Fruit fly (Drosophila melanogaster) whole organism, embryonic: Measurements from ENCODE around the gene Sema5c.

Source experiments
- BtbVII ChIP-seq: fragments of 200-800 bp; sonication (Bioruptor generic); optimal IDR thresholded peaks from 3 replicates; lab custom pipeline; 2017; ENCODE audit warnings: missing biosample characterization, mild to moderate bottlenecking, missing genetic modification characterization
- CG10267 ChIP-seq: fragments of 200-800 bp; sonication (Bioruptor generic); optimal IDR thresholded peaks from 2 replicates; lab custom pipeline; 2018; ENCODE audit warnings: missing biosample characterization, mild to moderate bottlenecking, missing genetic modification characterization, moderate library complexity
- CG10462 ChIP-seq: fragments of 200-800 bp; sonication (Bioruptor generic); optimal IDR thresholded peaks from 2 replicates; lab custom pipeline; 2016; ENCODE audit warnings: missing biosample characterization, missing genetic modification characterization
- CG12236 ChIP-seq: fragments of 200-800 bp; sonication (Bioruptor generic); optimal IDR thresholded peaks from 2 replicates; lab custom pipeline; 2016; ENCODE audit warnings: missing biosample characterization, missing genetic modification characterization
- CG13775 ChIP-seq: fragments of 200-800 bp; sonication (Bioruptor generic); optimal IDR thresholded peaks from 3 replicates; lab custom pipeline; 2017; ENCODE audit warnings: missing biosample characterization, mild to moderate bottlenecking, missing genetic modification characterization
- CG13894 ChIP-seq: fragments of 200-800 bp; sonication (Bioruptor generic); optimal IDR thresholded peaks from 3 replicates; lab custom pipeline; 2018; ENCODE audit warnings: missing biosample characterization, mild to moderate bottlenecking, missing genetic modification characterization, moderate library complexity
- CG15514 ChIP-seq: fragments of 200-800 bp; sonication (Bioruptor generic); optimal IDR thresholded peaks from 3 replicates; lab custom pipeline; 2017; ENCODE audit warnings: missing biosample characterization, missing genetic modification characterization, mild to moderate bottlenecking, moderate library complexity, missing genetic modification reagents
- CG17829 ChIP-seq: fragments of 200-800 bp; optimal IDR thresholded peaks from 2 replicates; lab custom pipeline; 2019; ENCODE audit warnings: missing biosample characterization, mild to moderate bottlenecking, missing genetic modification characterization, moderate library complexity
- CG18011 ChIP-seq: fragments of 200-800 bp; sonication (Bioruptor generic); optimal IDR thresholded peaks from 2 replicates; lab custom pipeline; 2017; ENCODE audit warnings: missing biosample characterization, missing genetic modification characterization, mild to moderate bottlenecking, moderate library complexity, missing genotype
- CG30431 ChIP-seq: fragments of 200-800 bp; sonication (Bioruptor generic); optimal IDR thresholded peaks from 2 replicates; lab custom pipeline; 2017; ENCODE audit warnings: missing biosample characterization, missing genetic modification characterization
- CG3281 ChIP-seq: fragments of 200-800 bp; sonication (Bioruptor generic); optimal IDR thresholded peaks from 3 replicates; lab custom pipeline; 2017; ENCODE audit warnings: missing biosample characterization, mild to moderate bottlenecking, missing genetic modification characterization
- CG33213 ChIP-seq: fragments of 200-800 bp; sonication (Bioruptor generic); optimal IDR thresholded peaks from 3 replicates; lab custom pipeline; 2016; ENCODE audit warnings: missing biosample characterization, missing genetic modification characterization
- CG3726 ChIP-seq: fragments of 200-800 bp; sonication (Bioruptor generic); IDR thresholded peaks from 3 replicates; pipeline ENCODE4, ENCODE4 v1.3.6; 2022; ENCODE audit warnings: missing biosample characterization, missing genetic modification characterization
- CG43689 ChIP-seq: fragments of 200-800 bp; sonication (Bioruptor generic); IDR thresholded peaks from 2 replicates; pipeline ENCODE4 v1.3.6; 2022; ENCODE audit warnings: missing biosample characterization, missing genetic modification characterization
- CG4730 ChIP-seq: fragments of 200-800 bp; sonication (Bioruptor generic); IDR thresholded peaks from 2 replicates; pipeline ENCODE4 v1.3.6; 2022; ENCODE audit warnings: missing biosample characterization, missing genetic modification characterization
- CG4820 ChIP-seq: fragments of 200-800 bp; sonication (Bioruptor generic); optimal IDR thresholded peaks from 3 replicates; lab custom pipeline; 2016; ENCODE audit warnings: missing biosample characterization, missing genetic modification characterization
- CG6765 ChIP-seq: fragments of 200-800 bp; sonication (Bioruptor generic); optimal IDR thresholded peaks from 3 replicates; lab custom pipeline; 2017; ENCODE audit warnings: missing biosample characterization, mild to moderate bottlenecking, missing genetic modification characterization
- CG7357 ChIP-seq: fragments of 200-800 bp; sonication (Bioruptor generic); IDR thresholded peaks from 3 replicates; pipeline ENCODE4 v1.3.6; 2022; ENCODE audit warnings: missing biosample characterization, missing genetic modification characterization
- Camta ChIP-seq: fragments of 200-800 bp; sonication (Bioruptor generic); optimal IDR thresholded peaks from 2 replicates; lab custom pipeline; 2016; ENCODE audit warnings: missing biosample characterization, missing genetic modification characterization
- Dek ChIP-seq: fragments of 200-800 bp; sonication (Bioruptor generic); optimal IDR thresholded peaks from 3 replicates; lab custom pipeline; 2019; ENCODE audit warnings: missing biosample characterization, mild to moderate bottlenecking, missing genetic modification characterization, moderate library complexity
- E2f1 ChIP-seq: fragments of 200-800 bp; sonication (Bioruptor generic); IDR thresholded peaks from 2 replicates; pipeline ENCODE4 v1.3.6; 2022; ENCODE audit warnings: missing biosample characterization, missing genetic modification characterization
- H15 ChIP-seq: fragments of 200-800 bp; sonication (Bioruptor generic); IDR thresholded peaks from 3 replicates; pipeline ENCODE4 v1.3.6; 2022; ENCODE audit warnings: missing biosample characterization, missing genetic modification characterization
- Hey ChIP-seq: fragments of 200-800 bp; sonication (Bioruptor generic); optimal IDR thresholded peaks from 3 replicates; lab custom pipeline; 2018; ENCODE audit warnings: missing biosample characterization, mild to moderate bottlenecking, missing genetic modification characterization
- Nf-YB ChIP-seq: fragments of 200-800 bp; sonication (Bioruptor generic); optimal IDR thresholded peaks from 3 replicates; lab custom pipeline; 2019; ENCODE audit warnings: missing biosample characterization, mild to moderate bottlenecking, missing genetic modification characterization, moderate library complexity
- Sry-δ ChIP-seq: fragments of 200-800 bp; sonication (Bioruptor generic); optimal IDR thresholded peaks from 2 replicates; lab custom pipeline; 2016; ENCODE audit warnings: missing biosample characterization, missing genetic modification characterization
- Ssrp ChIP-seq: fragments of 200-800 bp; sonication (Bioruptor generic); optimal IDR thresholded peaks from 2 replicates; lab custom pipeline; 2018; ENCODE audit warnings: missing biosample characterization, mild to moderate bottlenecking, missing genetic modification characterization, moderate library complexity
- Vsx1 ChIP-seq: fragments of 200-800 bp; sonication (Bioruptor generic); optimal IDR thresholded peaks from 2 replicates; lab custom pipeline; 2017; ENCODE audit warnings: missing biosample characterization, mild to moderate bottlenecking, missing genetic modification characterization, missing genetic modification reagents
- aop ChIP-seq: fragments of 200-800 bp; sonication (Bioruptor generic); IDR thresholded peaks from 2 replicates; pipeline ENCODE4 v1.3.6; 2022; ENCODE audit warnings: missing biosample characterization, missing genetic modification characterization
- crc ChIP-seq: fragments of 200-800 bp; sonication (Bioruptor generic); optimal IDR thresholded peaks from 2 replicates; lab custom pipeline; 2016; ENCODE audit warnings: missing biosample characterization, missing genetic modification characterization
- dmrt99B ChIP-seq: fragments of 200-800 bp; sonication (Bioruptor generic); optimal IDR thresholded peaks from 2 replicates; lab custom pipeline; 2018; ENCODE audit warnings: missing biosample characterization, mild to moderate bottlenecking, missing genetic modification characterization, moderate library complexity
- dpn ChIP-seq, 2 experiments: fragments of 200-800 bp; sonication (Bioruptor generic); optimal IDR thresholded peaks; 3 replicates each; lab custom pipeline; 2016; ENCODE audit warnings: missing biosample characterization in 2 of 2, missing genetic modification characterization in 2 of 2
- ems ChIP-seq: fragments of 200-800 bp; sonication (Bioruptor generic); optimal IDR thresholded peaks from 3 replicates; lab custom pipeline; 2016; ENCODE audit warnings: missing biosample characterization, missing genetic modification characterization
- eve ChIP-seq, 2 experiments: fragments of >200 bp; optimal IDR thresholded peaks; 2 replicates each; lab custom pipeline; 2017; ENCODE audit warnings: missing biosample characterization in 2 of 2, missing genetic modification characterization in 2 of 2
- gcm2 ChIP-seq: fragments of 200-800 bp; sonication (Bioruptor generic); optimal IDR thresholded peaks from 2 replicates; lab custom pipeline; 2016; ENCODE audit warnings: missing biosample characterization, missing genetic modification characterization
- grau ChIP-seq: fragments of 200-800 bp; optimal IDR thresholded peaks from 3 replicates; lab custom pipeline; 2019; ENCODE audit warnings: missing biosample characterization, mild to moderate bottlenecking, missing genetic modification characterization, moderate library complexity
- gsb ChIP-seq: fragments of 200-800 bp; sonication (Bioruptor generic); IDR thresholded peaks from 2 replicates; pipeline ENCODE4 v1.3.6; 2022; ENCODE audit warnings: missing biosample characterization, missing genetic modification characterization
- klu ChIP-seq: fragments of 200-800 bp; sonication (Bioruptor generic); IDR thresholded peaks from 2 replicates; pipeline ENCODE4 v1.3.6; 2022; ENCODE audit warnings: missing biosample characterization, missing genetic modification characterization
- maf-S ChIP-seq: fragments of 200-800 bp; sonication (Bioruptor generic); optimal IDR thresholded peaks from 2 replicates; lab custom pipeline; 2016; ENCODE audit warnings: missing biosample characterization, missing genetic modification characterization
- mld ChIP-seq: fragments of 200-800 bp; sonication (Bioruptor generic); IDR thresholded peaks from 3 replicates; pipeline ENCODE4 v1.3.6; 2022; ENCODE audit warnings: missing biosample characterization, missing genetic modification characterization; ENCODE audit not compliant: partially characterized antibody
- phol ChIP-seq: fragments of 200-800 bp; sonication (Bioruptor generic); optimal IDR thresholded peaks from 3 replicates; lab custom pipeline; 2018; ENCODE audit warnings: missing biosample characterization, mild to moderate bottlenecking, missing genetic modification characterization, moderate library complexity
- pum ChIP-seq: fragments of 200-800 bp; sonication (Bioruptor generic); optimal IDR thresholded peaks from 2 replicates; lab custom pipeline; 2016; ENCODE audit warnings: missing biosample characterization, missing genetic modification characterization
- ranshi ChIP-seq: fragments of 200-800 bp; sonication (Bioruptor generic); IDR thresholded peaks from 2 replicates; pipeline ENCODE4 v1.3.6; 2022; ENCODE audit warnings: missing biosample characterization, missing genetic modification characterization
- sima ChIP-seq: fragments of 200-800 bp; sonication (Bioruptor generic); optimal IDR thresholded peaks from 2 replicates; lab custom pipeline; 2016; ENCODE audit warnings: missing biosample characterization, missing genetic modification characterization
- ssp ChIP-seq: fragments of 200-800 bp; sonication (Bioruptor generic); IDR thresholded peaks from 2 replicates; pipeline ENCODE4 v1.3.6; 2022; ENCODE audit warnings: missing biosample characterization, missing genetic modification characterization
- tap ChIP-seq: fragments of 200-800 bp; optimal IDR thresholded peaks from 3 replicates; lab custom pipeline; 2019; ENCODE audit warnings: missing biosample characterization, mild to moderate bottlenecking, missing genetic modification characterization, moderate library complexity
- tio ChIP-seq: fragments of 200-800 bp; sonication (Bioruptor generic); optimal IDR thresholded peaks from 2 replicates; lab custom pipeline; 2017; ENCODE audit warnings: missing biosample characterization, missing genetic modification characterization, inconsistent platforms
- ttk ChIP-seq: fragments of 200-800 bp; sonication (Bioruptor generic); IDR thresholded peaks from 2 replicates; pipeline ENCODE4 v2.1.2; 2022; ENCODE audit warnings: missing biosample characterization, missing genetic modification characterization
- tup ChIP-seq: fragments of 200-800 bp; sonication (Bioruptor generic); optimal IDR thresholded peaks from 2 replicates; lab custom pipeline; 2016; ENCODE audit warnings: missing biosample characterization, mild to moderate bottlenecking, missing genetic modification characterization, moderate library complexity
- zen ChIP-seq: fragments of 200-800 bp; sonication (Bioruptor generic); optimal IDR thresholded peaks from 3 replicates; lab custom pipeline; 2018; ENCODE audit warnings: missing biosample characterization, mild to moderate bottlenecking, missing genetic modification characterization, moderate library complexity

The Sema5c gene

dm6 chr3L:12090898-12091685 lies 9.5 kb upstream of the Sema5c start (continued):
- TF ChIP-seq phol (peak; percentile 53), CG4730 (GFP tag; lab: Robert Waterston, UW) (peak; percentile 63), CG30431 (GFP tag; lab: Kevin White, UChicago) (peak; percentile 17), Nf-YB (GFP tag; lab: Kevin White, UChicago) (peak; percentile 24), Sry-δ (GFP tag; lab: Kevin White, UChicago) (peak; percentile 3), CG18011 (GFP tag; lab: Kevin White, UChicago) (peak; percentile 28), tap (peak; percentile 54), sima (GFP tag; lab: Kevin White, UChicago) (no peak), CG3726 (GFP tag; lab: Robert Waterston, UW) (0 out of 3 replicates have a peak, but pooled peaks have one; percentile 42), zen (no peak), crc (no peak), BtbVII (GFP tag; lab: Kevin White, UChicago) (peak; percentile 77), maf-S (GFP tag; lab: Kevin White, UChicago) (peak; percentile 8), pum (GFP tag; lab: Kevin White, UChicago) (no peak), CG15514 (GFP tag; lab: Kevin White, UChicago) (peak; percentile 43), CG10267 (peak; percentile 24), aop (GFP tag; lab: Robert Waterston, UW) (peak; percentile 38; the same call in 1 of the 2 replicates), CG33213 (GFP tag; lab: Kevin White, UChicago) (peak; percentile 11), ttk (GFP tag; lab: Robert Waterston, UW) (peak; percentile 50; the same call in 1 of the 2 replicates), Hey (tag; lab: Kevin White, UChicago) (peak; percentile 45), dmrt99B (tag; lab: Kevin White, UChicago) (peak; percentile 78), CG3281 (GFP tag; lab: Kevin White, UChicago) (peak; percentile 74), CG12236 (no peak), klu (peak; percentile 63; the same call in 1 of the 2 replicates), tio (peak; percentile 47), ssp (no peak), CG10462 (GFP tag; lab: Kevin White, UChicago) (no peak), CG13894 (tag; lab: Kevin White, UChicago) (peak; percentile 38), E2f1 (GFP tag; lab: Robert Waterston, UW) (peak; percentile 63), CG4820 (GFP tag; lab: Kevin White, UChicago) (peak; percentile 2), CG6765 (peak; percentile 60), gcm2 (GFP tag; lab: Kevin White, UChicago) (peak; percentile 38), ranshi (no peak; the same call in 1 of the 2 replicates), H15 (GFP tag; lab: Robert Waterston, UW) (0 out of 3 replicates have a peak, but pooled peaks have one; percentile 34), mld (no peak), gsb (GFP tag; lab: Robert Waterston, UW) (peak; percentile 15; the same call in 1 of the 2 replicates), Dek (tag; lab: Kevin White, UChicago) (peak; percentile 58), grau (tag; lab: Kevin White, UChicago) (peak; percentile 94), dpn (GFP tag; optimal IDR thresholded peaks at IDR 0.05; lab: Kevin White, UChicago) (peak; percentile 47 to 69), CG7357 (GFP tag; lab: Robert Waterston, UW) (no peak; the same call in 2 of the 3 replicates), eve (GFP tag; optimal IDR thresholded peaks at IDR 0.05; lab: Kevin White, UChicago) (peak in 1 of 2 experiments; percentile 15), Camta (GFP tag; lab: Kevin White, UChicago) (no peak), ems (GFP tag; lab: Kevin White, UChicago) (peak; percentile 51), Vsx1 (GFP tag; lab: Kevin White, UChicago) (no peak), Ssrp (peak; percentile 10), CG43689 (GFP tag; lab: Robert Waterston, UW) (peak; percentile 46; the same call in 1 of the 2 replicates), CG17829 (tag; lab: Kevin White, UChicago) (peak; percentile 38), tup (GFP tag; lab: Kevin White, UChicago) (peak; percentile 28), CG13775 (GFP tag; lab: Kevin White, UChicago) (peak; percentile 33)
